Worm (Caenorhabditis elegans) whole organism, L3 larva: ENCODE data around the gene acp-6.

Experiments used
- R02D3.7 ChIP-seq: fragments of 150-350 bp; optimal IDR thresholded peaks from 2 replicates; lab custom pipeline; 2014; ENCODE audit warnings: missing biosample characterization, missing genetic modification characterization
- ZK546.5 ChIP-seq: sonication (generic microtip); optimal IDR thresholded peaks from 2 replicates; lab custom pipeline; 2017; ENCODE audit warnings: missing biosample characterization, missing genetic modification characterization
- aly-2 ChIP-seq: fragments of 150-350 bp; optimal IDR thresholded peaks from 2 replicates; lab custom pipeline; 2014; ENCODE audit warnings: missing biosample characterization, missing genetic modification characterization
- ceh-16 ChIP-seq: sonication (generic microtip); optimal IDR thresholded peaks from 2 replicates; lab custom pipeline; 2017; ENCODE audit warnings: missing biosample characterization, missing genetic modification characterization
- ceh-28 ChIP-seq: fragments of 150-350 bp; optimal IDR thresholded peaks from 2 replicates; lab custom pipeline; 2014; ENCODE audit warnings: missing biosample characterization, missing genetic modification reagents, missing genetic modification characterization
- ceh-82 ChIP-seq: fragments of 150-350 bp; optimal IDR thresholded peaks from 2 replicates; lab custom pipeline; 2014; ENCODE audit warnings: missing biosample characterization, missing genetic modification characterization
- daf-12 ChIP-seq: fragments of 150-350 bp; optimal IDR thresholded peaks from 2 replicates; lab custom pipeline; 2014; ENCODE audit warnings: missing biosample characterization, missing genetic modification reagents, missing genetic modification characterization
- egl-27 ChIP-seq: sonication (generic microtip); optimal IDR thresholded peaks from 4 replicates; lab custom pipeline; 2017; ENCODE audit warnings: missing biosample characterization, missing genetic modification reagents, missing genetic modification characterization
- egl-5 ChIP-seq: fragments of 150-350 bp; optimal IDR thresholded peaks from 2 replicates; lab custom pipeline; 2017; ENCODE audit warnings: missing biosample characterization, missing genetic modification reagents, missing genetic modification characterization, inconsistent platforms
- elt-1 ChIP-seq: fragments of 150-350 bp; optimal IDR thresholded peaks from 2 replicates; lab custom pipeline; 2014; ENCODE audit warnings: missing biosample characterization, missing genetic modification characterization
- elt-2 ChIP-seq: sonication (generic microtip); optimal IDR thresholded peaks from 2 replicates; lab custom pipeline; 2016; ENCODE audit warnings: missing genetic modification reagents, mild to moderate bottlenecking, missing genetic modification characterization, missing compliant biosample characterization
- elt-3 ChIP-seq, 3 experiments: fragments of 150-350 bp in 1 of 3; sonication (generic microtip) in 2 of 3; optimal IDR thresholded peaks; 2 replicates in 2 of 3; 4 replicates in 1 of 3; lab custom pipeline; 2014 to 2017; ENCODE audit warnings: missing biosample characterization in 3 of 3, missing genetic modification characterization in 3 of 3
- fkh-10 ChIP-seq: sonication (generic microtip); optimal IDR thresholded peaks from 2 replicates; lab custom pipeline; 2017; ENCODE audit warnings: missing biosample characterization, missing genetic modification reagents, missing genetic modification characterization
- fkh-2 ChIP-seq: fragments of 150-350 bp; optimal IDR thresholded peaks from 2 replicates; lab custom pipeline; 2014; ENCODE audit warnings: missing biosample characterization, missing genetic modification reagents, missing genetic modification characterization
- hmg-11 ChIP-seq: sonication (generic microtip); optimal IDR thresholded peaks from 2 replicates; lab custom pipeline; 2016; ENCODE audit warnings: missing genetic modification characterization, missing compliant biosample characterization
- jun-1 ChIP-seq: fragments of 150-350 bp; optimal IDR thresholded peaks from 2 replicates; lab custom pipeline; 2014; ENCODE audit warnings: missing biosample characterization, missing genetic modification reagents, missing genetic modification characterization
- lin-15B ChIP-seq: fragments of 150-350 bp; optimal IDR thresholded peaks from 2 replicates; lab custom pipeline; 2014; ENCODE audit warnings: missing biosample characterization, missing genetic modification characterization
- lin-39 ChIP-seq: fragments of 150-350 bp; optimal IDR thresholded peaks from 2 replicates; lab custom pipeline; 2018; ENCODE audit warnings: missing biosample characterization, missing genetic modification reagents, missing genetic modification characterization
- lsy-12 ChIP-seq: sonication (generic microtip); optimal IDR thresholded peaks from 2 replicates; lab custom pipeline; 2016; ENCODE audit warnings: mild to moderate bottlenecking, missing genetic modification characterization, missing compliant biosample characterization
- mml-1 ChIP-seq: fragments of 150-350 bp; sonication (generic microtip); optimal IDR thresholded peaks from 3 replicates; lab custom pipeline; 2014; ENCODE audit warnings: missing biosample characterization, missing genetic modification characterization
- nhr-12 ChIP-seq: fragments of 150-350 bp; optimal IDR thresholded peaks from 2 replicates; lab custom pipeline; 2014; ENCODE audit warnings: missing biosample characterization, missing genetic modification characterization
- nhr-23 ChIP-seq: fragments of 150-350 bp; optimal IDR thresholded peaks from 2 replicates; lab custom pipeline; 2014; ENCODE audit warnings: missing biosample characterization, missing genetic modification reagents, missing genetic modification characterization
- nhr-237 ChIP-seq: fragments of 150-350 bp; optimal IDR thresholded peaks from 2 replicates; lab custom pipeline; 2014; ENCODE audit warnings: missing biosample characterization, missing genetic modification characterization
- nhr-25 ChIP-seq: sonication (generic microtip); optimal IDR thresholded peaks from 2 replicates; lab custom pipeline; 2017; ENCODE audit warnings: missing biosample characterization, missing genetic modification characterization
- nhr-28 ChIP-seq: fragments of 150-350 bp; optimal IDR thresholded peaks from 2 replicates; lab custom pipeline; 2014; ENCODE audit warnings: missing biosample characterization, missing genetic modification characterization
- nhr-76 ChIP-seq: fragments of 150-350 bp; sonication (generic microtip); optimal IDR thresholded peaks from 5 replicates; lab custom pipeline; 2014; ENCODE audit warnings: missing biosample characterization, missing genetic modification characterization
- pha-4 ChIP-seq: fragments of 150-350 bp; optimal IDR thresholded peaks from 2 replicates; lab custom pipeline; 2014; ENCODE audit warnings: missing biosample characterization, missing genetic modification reagents, missing genetic modification characterization
- pqm-1 ChIP-seq: fragments of 150-350 bp; optimal IDR thresholded peaks from 2 replicates; lab custom pipeline; 2017; ENCODE audit warnings: missing biosample characterization, missing genetic modification characterization, inconsistent platforms
- skn-1 ChIP-seq: fragments of 150-350 bp; optimal IDR thresholded peaks from 2 replicates; lab custom pipeline; 2014; ENCODE audit warnings: missing biosample characterization, missing genetic modification characterization
- snpc-4 ChIP-seq: fragments of 150-350 bp; optimal IDR thresholded peaks from 2 replicates; lab custom pipeline; 2014; ENCODE audit warnings: missing biosample characterization, missing genetic modification characterization
- tbx-2 ChIP-seq: sonication (generic microtip); optimal IDR thresholded peaks from 2 replicates; lab custom pipeline; 2016; ENCODE audit warnings: mild to moderate bottlenecking, missing genetic modification characterization, missing compliant biosample characterization
- unc-62 ChIP-seq: fragments of 150-350 bp; sonication (generic microtip); optimal IDR thresholded peaks from 4 replicates; lab custom pipeline; 2014; ENCODE audit warnings: missing biosample characterization, missing genetic modification reagents, missing genetic modification characterization
- zag-1 ChIP-seq: fragments of 150-350 bp; optimal IDR thresholded peaks from 2 replicates; lab custom pipeline; 2014; ENCODE audit warnings: missing biosample characterization, missing genetic modification characterization
- ztf-11 ChIP-seq: fragments of 150-350 bp; optimal IDR thresholded peaks from 2 replicates; lab custom pipeline; 2014; ENCODE audit warnings: missing biosample characterization, missing genetic modification characterization
- ztf-4 ChIP-seq: fragments of 150-350 bp; optimal IDR thresholded peaks from 2 replicates; lab custom pipeline; 2014; ENCODE audit warnings: missing biosample characterization, missing genetic modification characterization

The acp-6 gene

DNA sequence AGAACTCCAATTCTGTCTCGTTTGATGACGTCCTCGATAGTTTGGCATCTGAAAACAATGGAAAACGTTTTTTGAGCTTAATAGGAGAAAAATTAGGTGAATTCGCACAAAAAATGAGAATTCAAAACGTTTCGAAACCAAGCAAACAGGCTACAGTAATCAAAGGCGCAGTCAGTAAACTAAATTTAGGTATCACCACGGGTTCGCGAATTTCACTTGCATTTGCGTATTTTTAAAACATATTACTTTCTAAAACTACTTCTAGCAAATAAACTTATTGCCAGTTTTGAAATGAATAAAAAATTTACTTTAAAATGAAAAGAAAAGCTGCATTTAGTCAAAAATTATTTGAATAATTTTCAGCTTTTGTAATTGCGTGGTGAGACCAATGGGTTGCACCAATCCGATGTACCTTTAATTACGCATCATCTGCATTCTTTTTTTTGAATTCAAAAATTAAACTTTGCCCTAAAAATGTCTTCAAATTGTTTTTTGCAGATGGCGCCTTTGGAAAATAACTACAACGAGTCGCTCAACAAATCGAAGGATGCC is 6.8 kb downstream of the acp-6 start, which contains the start of the genes Y73B6BL.23 and htp-2:
Gene Y73B6BL.23, minus strand, starts transcription at position 51 of the 552 bp plus-strand sequence.
Gene htp-2, plus strand, starts transcription at position 492 of the 552 bp plus-strand sequence.
- TF ChIP-seq zag-1 (no peak), nhr-28 (tag; lab: Kevin White, UChicago) (no peak), snpc-4 (tag; lab: Kevin White, UChicago) (no peak), daf-12 (tag; lab: Kevin White, UChicago) (no peak), tbx-2 (tag; lab: Kevin White, UChicago) (no peak), ztf-11 (tag; lab: Kevin White, UChicago) (no peak), ceh-28 (no peak), ceh-16 (no peak), lsy-12 (tag; lab: Kevin White, UChicago) (no peak), elt-3 (tag; optimal IDR thresholded peaks at IDR 0.05; lab: Kevin White, UChicago) (no peak), nhr-237 (tag; lab: Kevin White, UChicago) (no peak), egl-27 (tag; lab: Kevin White, UChicago) (no peak)

ce11 chrIV:6417612-6418011 is 8.3 kb downstream of the acp-6 start:
- TF ChIP-seq jun-1 (no peak), egl-27 (tag; lab: Kevin White, UChicago) (no peak), nhr-28 (tag; lab: Kevin White, UChicago) (no peak), fkh-2 (tag; lab: Kevin White, UChicago) (no peak), ceh-82 (tag; lab: Kevin White, UChicago) (no peak), aly-2 (no peak), fkh-10 (GFP tag; lab: Kevin White, UChicago) (no peak), daf-12 (tag; lab: Kevin White, UChicago) (no peak), ZK546.5 (no peak), skn-1 (tag; lab: Kevin White, UChicago) (no peak), nhr-25 (tag; lab: Kevin White, UChicago) (no peak), zag-1 (no peak), lsy-12 (tag; lab: Kevin White, UChicago) (no peak), ceh-28 (no peak), ztf-11 (tag; lab: Kevin White, UChicago) (no peak), elt-3 (tag; optimal IDR thresholded peaks at IDR 0.05; lab: Kevin White, UChicago) (no peak), elt-1 (no peak), nhr-12 (tag; lab: Kevin White, UChicago) (no peak), nhr-76 (no peak), ztf-4 (tag; lab: Kevin White, UChicago) (no peak)

DNA sequence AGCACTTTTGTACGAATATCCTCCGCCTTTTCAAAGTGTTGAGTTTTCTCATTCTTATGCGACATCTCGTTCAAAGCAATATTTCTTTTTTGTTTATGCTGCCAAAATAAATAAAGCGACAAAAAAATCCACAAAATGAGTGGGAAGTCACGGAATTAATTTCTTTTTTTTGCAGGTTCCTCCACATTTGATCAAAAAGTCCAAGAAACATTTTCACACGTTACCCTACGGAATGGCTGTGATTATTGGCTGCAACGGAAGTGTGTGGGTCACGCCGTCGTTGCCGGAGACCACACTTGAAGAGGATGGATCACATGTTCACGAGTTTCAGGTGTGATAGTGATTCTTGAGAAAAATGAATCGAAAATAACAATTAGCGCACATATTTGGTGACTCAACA is 9.4 kb downstream of the acp-6 start, which contains the start of gene Y73B6BL.22:
Gene Y73B6BL.22, minus strand, starts transcription at position 101 of the 400 bp plus-strand sequence.
- TF ChIP-seq lin-39 (tag; lab: Kevin White, UChicago) (no peak), fkh-10 (GFP tag; lab: Kevin White, UChicago) (no peak), fkh-2 (tag; lab: Kevin White, UChicago) (no peak), tbx-2 (tag; lab: Kevin White, UChicago) (no peak)

DNA sequence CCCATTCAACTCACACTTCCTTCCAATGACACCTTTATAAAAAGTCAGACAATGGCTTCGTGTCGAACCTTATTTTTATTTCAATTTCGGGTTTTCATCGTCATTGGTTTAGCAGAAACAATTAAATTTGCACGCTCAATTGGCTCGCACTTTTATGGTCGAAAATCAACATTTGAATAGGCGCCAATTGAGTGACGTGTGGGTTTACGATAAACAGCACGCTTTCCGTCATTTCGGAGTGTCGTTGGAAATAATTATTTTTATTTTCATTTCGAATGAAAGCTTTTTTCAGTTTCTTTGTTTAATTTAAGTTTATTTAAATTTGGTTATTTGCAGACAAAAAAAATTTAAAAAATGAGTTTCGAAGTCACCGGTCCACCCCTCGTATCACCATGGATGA is 10.8 kb downstream of the acp-6 start, which contains the start of gene exos-2:
Gene exos-2, plus strand, starts transcription at position 330 of the 400 bp plus-strand sequence.
- no peak for TF ChIP-seq snpc-4 (tag; lab: Kevin White, UChicago)
- no peak for TF ChIP-seq elt-1
- peak; percentile 11 for TF ChIP-seq nhr-25 (tag; lab: Kevin White, UChicago)
- TF ChIP-seq egl-5, result peak; percentile 62
- peak; percentile 77 for TF ChIP-seq lin-15B (tag; lab: Kevin White, UChicago)
- TF ChIP-seq zag-1, result no peak
- no peak for TF ChIP-seq mml-1 (tag; lab: Kevin White, UChicago)
- TF ChIP-seq hmg-11, result peak; percentile 47
- no peak for TF ChIP-seq pha-4 (tag; lab: Kevin White, UChicago)
- TF ChIP-seq pqm-1 (tag; lab: Kevin White, UChicago), result peak; percentile 25
- no peak for TF ChIP-seq unc-62
- TF ChIP-seq nhr-23, result peak; percentile 59
- TF ChIP-seq R02D3.7 (tag; lab: Kevin White, UChicago), result peak; percentile 99
- no peak for TF ChIP-seq elt-2 (tag; lab: Kevin White, UChicago)
